Fruit fly (Drosophila melanogaster): Measurements from ENCODE around the gene CG14312.

CG14312 gene

dm6 chr3R:18314824-18315690, 31.7 kb upstream of the CG14312 start (continued):
- TF ChIP-seq dpn (GFP tag; optimal IDR thresholded peaks at IDR 0.05) (peak in 1 of 2 experiments; percentile 0), cas (GFP tag; IDR thresholded peaks at IDR 0.05) (no peak), toy (GFP tag; IDR thresholded peaks at IDR 0.05) (no peak), CG12071 (GFP tag; optimal IDR thresholded peaks at IDR 0.05) (peak; percentile 63), unc-4 (GFP tag; IDR thresholded peaks at IDR 0.05; ENCODE audit: partially characterized antibody) (no peak), rib (GFP tag; IDR thresholded peaks at IDR 0.05) (no peak), CG31224 (GFP tag; IDR thresholded peaks at IDR 0.05) (peak; percentile 41; the same call in 1 of the 2 replicates), kni (GFP tag; optimal IDR thresholded peaks at IDR 0.05) (no peak), CG7786 (GFP tag; optimal IDR thresholded peaks at IDR 0.05) (no peak), D19A (tag; optimal IDR thresholded peaks at IDR 0.05) (peak; percentile 28), Nf-YB (GFP tag; optimal IDR thresholded peaks at IDR 0.05) (no peak), CG6689 (GFP tag; IDR thresholded peaks at IDR 0.05) (peak; percentile 34; the same call in 1 of the 2 replicates), Xrp1 (GFP tag; IDR thresholded peaks at IDR 0.05) (peak; percentile 28; the same call in 1 of the 2 replicates), Sin3A (optimal IDR thresholded peaks at IDR 0.05) (no peak), zfh2 (GFP tag; optimal IDR thresholded peaks at IDR 0.05) (peak; percentile 41), HLH3B (GFP tag; IDR thresholded peaks at IDR 0.05) (peak; percentile 31; the same call in 1 of the 2 replicates), prd (optimal IDR thresholded peaks at IDR 0.05) (no peak), prd (GFP tag; IDR thresholded peaks at IDR 0.05) (0 out of 3 replicates have a peak, but pooled peaks have one; percentile 39), CG18262 (tag; optimal IDR thresholded peaks at IDR 0.05) (peak; percentile 24), CG4707 (GFP tag; optimal IDR thresholded peaks at IDR 0.05) (no peak), chn (GFP tag; optimal IDR thresholded peaks at IDR 0.05) (peak; percentile 19), CG2129 (GFP tag; IDR thresholded peaks at IDR 0.05; ENCODE audit: partially characterized antibody) (no peak), row (GFP tag; IDR thresholded peaks at IDR 0.05) (peak; percentile 42; the same call in 1 of the 3 replicates), CG17328 (GFP tag; IDR thresholded peaks at IDR 0.05) (peak; percentile 45; the same call in 1 of the 2 replicates), CG9876 (GFP tag; optimal IDR thresholded peaks at IDR 0.05) (no peak), Ada2b (GFP tag; IDR thresholded peaks at IDR 0.05) (peak; percentile 70), CG5953 (GFP tag; IDR thresholded peaks at IDR 0.05) (0 out of 2 replicates have a peak, but pooled peaks have one; percentile 4), mam (GFP tag; optimal IDR thresholded peaks at IDR 0.05) (peak; percentile 27), CG11456 (GFP tag; IDR thresholded peaks at IDR 0.05) (0 out of 3 replicates have a peak, but pooled peaks have one; percentile 19), NfI (GFP tag; optimal IDR thresholded peaks at IDR 0.05) (peak; percentile 10), pan (optimal IDR thresholded peaks at IDR 0.05) (no peak), pan (GFP tag; optimal IDR thresholded peaks at IDR 0.05 in 1 of 2, IDR thresholded peaks at IDR 0.05 in 1 of 2) (peak in 1 of 2 experiments; percentile 47), CG1603 (tag; optimal IDR thresholded peaks at IDR 0.05) (peak; percentile 28), CG2678 (tag; optimal IDR thresholded peaks at IDR 0.05) (peak; percentile 46), CG6683 (GFP tag; optimal IDR thresholded peaks at IDR 0.05) (no peak), CG13624 (GFP tag; optimal IDR thresholded peaks at IDR 0.05) (peak; percentile 40), so (GFP tag; IDR thresholded peaks at IDR 0.05) (0 out of 3 replicates have a peak, but pooled peaks have one; percentile 53), CG3726 (GFP tag; IDR thresholded peaks at IDR 0.05) (0 out of 3 replicates have a peak, but pooled peaks have one; percentile 44), MTF-1 (GFP tag; optimal IDR thresholded peaks at IDR 0.05; ENCODE audit: borderline replicate concordance) (peak; percentile 22), Atf6 (GFP tag; IDR thresholded peaks at IDR 0.05) (peak; percentile 46; the same call in 1 of the 2 replicates)

dm6 chr3R:18314320-18314719, 31.0 kb upstream of the CG14312 start, which contains the start of gene PKD:
Gene PKD (minus strand): TSS chr3R:18314407.
- TF ChIP-seq Lhr (GFP tag; optimal IDR thresholded peaks at IDR 0.05) (no peak), oc (tag; optimal IDR thresholded peaks at IDR 0.05) (no peak), CG5245 (GFP tag; optimal IDR thresholded peaks at IDR 0.05) (no peak), yki (optimal IDR thresholded peaks at IDR 0.05) (no peak), toy (GFP tag; IDR thresholded peaks at IDR 0.05) (no peak), al (GFP tag; IDR thresholded peaks at IDR 0.05) (no peak), pzg (GFP tag; optimal IDR thresholded peaks at IDR 0.05) (no peak), Mad (GFP tag; optimal IDR thresholded peaks at IDR 0.05) (no peak), tin (GFP tag; optimal IDR thresholded peaks at IDR 0.05) (no peak), D19B (GFP tag; optimal IDR thresholded peaks at IDR 0.05) (no peak), NC2β (GFP tag; optimal IDR thresholded peaks at IDR 0.05) (no peak), sqz (GFP tag; optimal IDR thresholded peaks at IDR 0.05) (no peak), CG18599 (GFP tag; optimal IDR thresholded peaks at IDR 0.05) (no peak)
